Worm (Caenorhabditis elegans): ENCODE results near the gene K08H2.2.

- TF ChIP-seq ceh-62 (tag; optimal IDR thresholded peaks at IDR 0.05) (no peak), ama-1 (optimal IDR thresholded peaks at IDR 0.05) (no peak), madf-9 (GFP tag; conservative IDR thresholded peaks at IDR 0.05) (no peak), ces-1 (GFP tag; optimal IDR thresholded peaks at IDR 0.05) (no peak), dmd-8 (GFP tag; IDR thresholded peaks at IDR 0.05) (no peak), fos-1 (tag; optimal IDR thresholded peaks at IDR 0.05) (no peak)
Measured at ce11 chrX:13249102-13249501, 14.3 kb upstream of the K08H2.2 start.

All from whole organism, L4 larva.